Fruit fly (Drosophila melanogaster) whole organism, larva: Measurements from ENCODE around the gene tral.

ENCODE experiments used
- noc ChIP-seq: fragments of 200-800 bp; sonication (Bioruptor generic); optimal IDR thresholded peaks from 3 replicates; lab custom pipeline; 2019; ENCODE audit warnings: missing biosample characterization, mild to moderate bottlenecking, missing genetic modification characterization, moderate library complexity

Gene tral

dm6 chr3L:12496428-12497344, 18.2 kb upstream of the tral start, which contains the start of gene CG10657:
Gene CG10657, minus strand, starts transcription at chr3L:12497216.
- TF ChIP-seq noc (tag; lab: Kevin White, UChicago): no peak

- no peak for TF ChIP-seq noc (tag; lab: Kevin White, UChicago)
Observed at dm6 chr3L:12501249-12501648, 13.6 kb upstream of the tral start, which contains the start of the genes CG10638 and CG10681. Gene CG10638, minus strand, starts transcription at chr3L:12501311. Gene CG10681, plus strand, starts transcription at chr3L:12501513.

dm6 chr3L:12503865-12504650, 10.8 kb upstream of the tral start, which contains the start of the genes CG10646 and vih:
Gene CG10646, minus strand, starts transcription at chr3L:12503894.
Gene vih, plus strand, starts transcription at chr3L:12504292.
- TF ChIP-seq noc (tag; lab: Kevin White, UChicago): no peak

dm6 chr3L:12505990-12506389, 8.9 kb upstream of the tral start:
- TF ChIP-seq noc (tag; lab: Kevin White, UChicago): no peak

- peak; percentile 20 for TF ChIP-seq noc (tag; lab: Kevin White, UChicago)
Observed at dm6 chr3L:12506963-12507552, 7.8 kb upstream of the tral start.

- no peak for TF ChIP-seq noc (tag; lab: Kevin White, UChicago)
Observed at dm6 chr3L:12507571-12507970, 7.3 kb upstream of the tral start, which contains the start of gene CG10654. Gene CG10654, minus strand, starts transcription at chr3L:12507840.

dm6 chr3L:12515691-12516455, 1.0 kb downstream of the tral start:
- TF ChIP-seq noc (tag; lab: Kevin White, UChicago): no peak

- no peak for TF ChIP-seq noc (tag; lab: Kevin White, UChicago)
Observed at dm6 chr3L:12517443-12518209, 2.8 kb downstream of the tral start.

- no peak for TF ChIP-seq noc (tag; lab: Kevin White, UChicago)
Observed at dm6 chr3L:12519315-12519714, 4.5 kb downstream of the tral start.

- peak; percentile 94 for TF ChIP-seq noc (tag; lab: Kevin White, UChicago)
Observed at dm6 chr3L:12523941-12524340, 9.1 kb downstream of the tral start, which contains the start of the genes ver and Gcn5. Gene ver, plus strand, starts transcription at chr3L:12523987. Gene Gcn5, minus strand, starts transcription at chr3L:12524014.

- peak; percentile 28 for TF ChIP-seq noc (tag; lab: Kevin White, UChicago)
Observed at dm6 chr3L:12526433-12527113, 11.7 kb downstream of the tral start, which contains the start of gene eIF2beta. Gene eIF2beta, minus strand, starts transcription at chr3L:12526731.

- TF ChIP-seq noc (tag; lab: Kevin White, UChicago): no peak
Observed at dm6 chr3L:12529431-12530007, 14.7 kb downstream of the tral start.

dm6 chr3L:12530044-12530443, 15.2 kb downstream of the tral start, which contains the start of gene nst:
Gene nst, minus strand, starts transcription at chr3L:12530171.
- TF ChIP-seq noc (tag; lab: Kevin White, UChicago): no peak
